Worm (Caenorhabditis elegans): Measurements from ENCODE around the gene C52B9.10.

Gene C52B9.10

ce11 chrX:4254782-4255181 lies 18.9 kb upstream of the C52B9.10 start, which contains the start of gene taf-11.1:
TSS of gene taf-11.1 (plus strand) at chrX:4255170.
- TF ChIP-seq ref-1 (GFP tag; conservative IDR thresholded peaks at IDR 0.05) (no peak), T22C8.4 (GFP tag; IDR thresholded peaks at IDR 0.05) (peak; percentile 69; the same call in 1 of the 2 replicates)

ce11 chrX:4255366-4255765 lies 18.3 kb upstream of the C52B9.10 start:
- TF ChIP-seq cog-1 (tag; optimal IDR thresholded peaks at IDR 0.05) (no peak), flt-1 (GFP tag; IDR thresholded peaks at IDR 0.05) (no peak), ztf-23 (GFP tag; IDR thresholded peaks at IDR 0.05) (no peak), tab-1 (GFP tag; IDR thresholded peaks at IDR 0.05) (no peak), ztf-29 (GFP tag; IDR thresholded peaks at IDR 0.05) (no peak), T22C8.4 (GFP tag; IDR thresholded peaks at IDR 0.05) (no peak), klf-2 (GFP tag; conservative IDR thresholded peaks at IDR 0.05) (no peak), ref-1 (GFP tag; conservative IDR thresholded peaks at IDR 0.05) (no peak), med-1 (GFP tag; optimal IDR thresholded peaks at IDR 0.05; ENCODE audit: insufficient read depth) (no peak)

- TF ChIP-seq cog-1 (tag; optimal IDR thresholded peaks at IDR 0.05) (no peak), tab-1 (GFP tag; IDR thresholded peaks at IDR 0.05) (no peak), flt-1 (GFP tag; IDR thresholded peaks at IDR 0.05) (no peak), T22C8.4 (GFP tag; IDR thresholded peaks at IDR 0.05) (no peak), ref-1 (GFP tag; conservative IDR thresholded peaks at IDR 0.05) (no peak), med-1 (GFP tag; optimal IDR thresholded peaks at IDR 0.05; ENCODE audit: insufficient read depth) (no peak), klf-2 (GFP tag; conservative IDR thresholded peaks at IDR 0.05) (no peak), ztf-29 (GFP tag; IDR thresholded peaks at IDR 0.05) (no peak), ztf-23 (GFP tag; IDR thresholded peaks at IDR 0.05) (no peak)
These were observed 17.0 kb upstream of the C52B9.10 start, which contains the start of gene srv-6 for ce11 chrX:4256761-4257160. TSS of gene srv-6 (plus strand) at chrX:4257061.

ce11 chrX:4260297-4260696 lies 13.4 kb upstream of the C52B9.10 start, which contains the start of gene C52B9.4:
TSS of gene C52B9.4 (plus strand) at chrX:4260652.
- TF ChIP-seq ztf-29 (GFP tag; IDR thresholded peaks at IDR 0.05), result no peak
- no peak for TF ChIP-seq T22C8.4 (GFP tag; IDR thresholded peaks at IDR 0.05)
- TF ChIP-seq flt-1 (GFP tag; IDR thresholded peaks at IDR 0.05), result no peak
- peak; percentile 17 for TF ChIP-seq cog-1 (tag; optimal IDR thresholded peaks at IDR 0.05)
- no peak for TF ChIP-seq med-1 (GFP tag; optimal IDR thresholded peaks at IDR 0.05; ENCODE audit: insufficient read depth)
- 0 out of 2 replicates have a peak, but pooled peaks have one; percentile 28 for TF ChIP-seq ztf-23 (GFP tag; IDR thresholded peaks at IDR 0.05)
- no peak for TF ChIP-seq ref-1 (GFP tag; conservative IDR thresholded peaks at IDR 0.05)
- TF ChIP-seq klf-2 (GFP tag; conservative IDR thresholded peaks at IDR 0.05), result no peak
- TF ChIP-seq tab-1 (GFP tag; IDR thresholded peaks at IDR 0.05), result no peak

ce11 chrX:4263820-4264219 lies 9.9 kb upstream of the C52B9.10 start:
- no peak for TF ChIP-seq ref-1 (GFP tag; conservative IDR thresholded peaks at IDR 0.05)
- TF ChIP-seq klf-2 (GFP tag; conservative IDR thresholded peaks at IDR 0.05), result no peak
- no peak for TF ChIP-seq flt-1 (GFP tag; IDR thresholded peaks at IDR 0.05)
- no peak for TF ChIP-seq ztf-29 (GFP tag; IDR thresholded peaks at IDR 0.05)
- TF ChIP-seq tab-1 (GFP tag; IDR thresholded peaks at IDR 0.05), result no peak
- no peak for TF ChIP-seq med-1 (GFP tag; optimal IDR thresholded peaks at IDR 0.05; ENCODE audit: insufficient read depth)
- TF ChIP-seq ztf-23 (GFP tag; IDR thresholded peaks at IDR 0.05), result no peak
- TF ChIP-seq cog-1 (tag; optimal IDR thresholded peaks at IDR 0.05), result no peak
- TF ChIP-seq T22C8.4 (GFP tag; IDR thresholded peaks at IDR 0.05), result no peak

ce11 chrX:4265283-4265907 lies 8.3 kb upstream of the C52B9.10 start, which contains the start of gene coel-1:
TSS of gene coel-1 (plus strand) at chrX:4265663.
- TF ChIP-seq cog-1 (tag; optimal IDR thresholded peaks at IDR 0.05), result peak; percentile 41
- no peak for TF ChIP-seq klf-2 (GFP tag; conservative IDR thresholded peaks at IDR 0.05)
- 0 out of 2 replicates have a peak, but pooled peaks have one; percentile 33 for TF ChIP-seq ztf-29 (GFP tag; IDR thresholded peaks at IDR 0.05)

ce11 chrX:4266178-4266931 lies 7.4 kb upstream of the C52B9.10 start:
- TF ChIP-seq ztf-23 (GFP tag; IDR thresholded peaks at IDR 0.05), result no peak
- no peak for TF ChIP-seq med-1 (GFP tag; optimal IDR thresholded peaks at IDR 0.05; ENCODE audit: insufficient read depth)

- TF ChIP-seq ref-1 (GFP tag; conservative IDR thresholded peaks at IDR 0.05) (no peak), ztf-29 (GFP tag; IDR thresholded peaks at IDR 0.05) (no peak)
These were observed 5.3 kb upstream of the C52B9.10 start for ce11 chrX:4268396-4268795.

- TF ChIP-seq tab-1 (GFP tag; IDR thresholded peaks at IDR 0.05), result no peak
- TF ChIP-seq ztf-23 (GFP tag; IDR thresholded peaks at IDR 0.05), result no peak
These were observed 402 bp downstream of the C52B9.10 start, which contains the start of gene mec-18 for ce11 chrX:4274116-4274515. TSS of gene mec-18 (minus strand) at chrX:4274216.

- TF ChIP-seq flt-1 (GFP tag; IDR thresholded peaks at IDR 0.05) (no peak), med-1 (GFP tag; optimal IDR thresholded peaks at IDR 0.05; ENCODE audit: insufficient read depth) (no peak), tab-1 (GFP tag; IDR thresholded peaks at IDR 0.05) (no peak), klf-2 (GFP tag; conservative IDR thresholded peaks at IDR 0.05) (no peak), T22C8.4 (GFP tag; IDR thresholded peaks at IDR 0.05) (no peak), ztf-29 (GFP tag; IDR thresholded peaks at IDR 0.05) (no peak), cog-1 (tag; optimal IDR thresholded peaks at IDR 0.05) (no peak), ref-1 (GFP tag; conservative IDR thresholded peaks at IDR 0.05) (no peak), ztf-23 (GFP tag; IDR thresholded peaks at IDR 0.05) (no peak)
These were observed 5.6 kb downstream of the C52B9.10 start, which contains the start of the genes twk-28 and ets-9 for ce11 chrX:4279294-4279782. TSS of gene twk-28 (minus strand) at chrX:4279344. TSS of gene ets-9 (plus strand) at chrX:4279703.
